Worm (Caenorhabditis elegans) whole organism, mixed stage, embryonic: ENCODE results near the gene F07F6.4.

Source experiments
- M03D4.4 ChIP-seq: sonication (generic microtip); optimal IDR thresholded peaks from 2 replicates; lab custom pipeline; 2017; ENCODE audit warnings: mild to moderate bottlenecking, missing genetic modification characterization, missing compliant biosample characterization
- bed-3 ChIP-seq: fragments of 200-800 bp; sonication (Bioruptor generic); optimal IDR thresholded peaks from 3 replicates; lab custom pipeline; 2018; ENCODE audit warnings: mild to moderate bottlenecking, missing genetic modification characterization, moderate library complexity, missing compliant biosample characterization
- blmp-1 ChIP-seq: fragments of 150-350 bp; optimal IDR thresholded peaks from 2 replicates; lab custom pipeline; 2014; ENCODE audit warnings: missing biosample characterization, missing genetic modification characterization
- ceh-39 ChIP-seq: fragments of 150-350 bp; optimal IDR thresholded peaks from 2 replicates; lab custom pipeline; 2014; ENCODE audit warnings: missing biosample characterization, missing genetic modification characterization
- ceh-83 ChIP-seq: fragments of 200-800 bp; sonication (Bioruptor generic); optimal IDR thresholded peaks from 2 replicates; lab custom pipeline; 2018; ENCODE audit warnings: mild to moderate bottlenecking, missing genetic modification characterization, missing compliant biosample characterization
- ces-1 ChIP-seq: fragments of 150-350 bp; optimal IDR thresholded peaks from 2 replicates; lab custom pipeline; 2014; ENCODE audit warnings: missing biosample characterization, missing genetic modification reagents, missing genetic modification characterization
- cnd-1 ChIP-seq: fragments of 200-800 bp; sonication (Bioruptor generic); optimal IDR thresholded peaks from 2 replicates; lab custom pipeline; 2018; ENCODE audit warnings: mild to moderate bottlenecking, missing genetic modification characterization, missing compliant biosample characterization
- elt-1 ChIP-seq: sonication (generic microtip); optimal IDR thresholded peaks from 2 replicates; lab custom pipeline; 2017; ENCODE audit warnings: missing genetic modification characterization, mild to moderate bottlenecking, missing compliant biosample characterization, antibody characterized with exemption, moderate library complexity, borderline replicate concordance; ENCODE audit not compliant: insufficient read depth
- elt-3 ChIP-seq: fragments of 150-350 bp; optimal IDR thresholded peaks from 2 replicates; lab custom pipeline; 2014; ENCODE audit warnings: missing biosample characterization, missing genetic modification characterization
- flh-1 ChIP-seq: fragments of 200-800 bp; sonication (Bioruptor generic); optimal IDR thresholded peaks from 2 replicates; lab custom pipeline; 2018; ENCODE audit warnings: mild to moderate bottlenecking, missing genetic modification characterization, moderate library complexity, missing compliant biosample characterization
- ham-2 ChIP-seq: fragments of 200-800 bp; sonication (Bioruptor generic); optimal IDR thresholded peaks from 2 replicates; lab custom pipeline; 2018; ENCODE audit warnings: mild to moderate bottlenecking, missing genetic modification characterization, missing compliant biosample characterization
- hlh-1 ChIP-seq: fragments of 150-350 bp; optimal IDR thresholded peaks from 2 replicates; lab custom pipeline; 2014; ENCODE audit warnings: missing biosample characterization, missing genetic modification reagents, missing genetic modification characterization
- lin-13 ChIP-seq: fragments of 150-350 bp; optimal IDR thresholded peaks from 2 replicates; lab custom pipeline; 2014; ENCODE audit warnings: missing biosample characterization, missing genetic modification characterization
- lin-32 ChIP-seq: fragments of 200-800 bp; sonication (Bioruptor generic); optimal IDR thresholded peaks from 2 replicates; lab custom pipeline; 2018; ENCODE audit warnings: mild to moderate bottlenecking, missing genetic modification characterization, missing compliant biosample characterization
- lsy-2 ChIP-seq: fragments of 150-350 bp; optimal IDR thresholded peaks from 2 replicates; lab custom pipeline; 2014; ENCODE audit warnings: missing biosample characterization, missing genetic modification characterization
- mab-5 ChIP-seq: fragments of 150-350 bp; optimal IDR thresholded peaks from 2 replicates; lab custom pipeline; 2014; ENCODE audit warnings: missing biosample characterization, missing genetic modification characterization
- mep-1 ChIP-seq: fragments of 150-350 bp; optimal IDR thresholded peaks from 2 replicates; lab custom pipeline; 2017; ENCODE audit warnings: missing biosample characterization, missing genetic modification reagents, missing genetic modification characterization, inconsistent platforms
- mls-2 ChIP-seq: sonication (generic microtip); optimal IDR thresholded peaks from 2 replicates; lab custom pipeline; 2016; ENCODE audit warnings: mild to moderate bottlenecking, missing genetic modification characterization, moderate library complexity, missing compliant biosample characterization
- nhr-2 ChIP-seq: fragments of 150-350 bp; optimal IDR thresholded peaks from 2 replicates; lab custom pipeline; 2014; ENCODE audit warnings: missing biosample characterization, missing genetic modification characterization
- nhr-237 ChIP-seq: fragments of 150-350 bp; optimal IDR thresholded peaks from 2 replicates; lab custom pipeline; 2014; ENCODE audit warnings: missing biosample characterization, missing genetic modification characterization
- nhr-76 ChIP-seq: sonication (generic microtip); optimal IDR thresholded peaks from 2 replicates; lab custom pipeline; 2017; ENCODE audit warnings: missing biosample characterization, missing genetic modification characterization
- pha-4 ChIP-seq: fragments of 150-350 bp; optimal IDR thresholded peaks from 2 replicates; lab custom pipeline; 2018; ENCODE audit warnings: missing biosample characterization, missing genetic modification reagents, missing genetic modification characterization
- sem-2 ChIP-seq: fragments of 200-800 bp; sonication (Bioruptor generic); optimal IDR thresholded peaks from 2 replicates; lab custom pipeline; 2018; ENCODE audit warnings: mild to moderate bottlenecking, missing genetic modification characterization, missing compliant biosample characterization
- snpc-4 ChIP-seq: fragments of 150-350 bp; optimal IDR thresholded peaks from 2 replicates; lab custom pipeline; 2014; ENCODE audit warnings: missing biosample characterization, missing genetic modification characterization
- sptf-1 ChIP-seq: sonication (generic microtip); optimal IDR thresholded peaks from 2 replicates; lab custom pipeline; 2017; ENCODE audit warnings: mild to moderate bottlenecking, missing genetic modification characterization, moderate library complexity, missing compliant biosample characterization
- tbx-8 ChIP-seq: fragments of 200-800 bp; sonication (Bioruptor generic); optimal IDR thresholded peaks from 2 replicates; lab custom pipeline; 2018; ENCODE audit warnings: mild to moderate bottlenecking, missing genetic modification characterization, moderate library complexity, missing compliant biosample characterization
- unc-120 ChIP-seq: sonication (generic microtip); optimal IDR thresholded peaks from 2 replicates; lab custom pipeline; 2017; ENCODE audit warnings: missing genetic modification characterization, missing compliant biosample characterization; ENCODE audit not compliant: poor library complexity, severe bottlenecking
- unc-39 ChIP-seq: fragments of 150-350 bp; optimal IDR thresholded peaks from 2 replicates; lab custom pipeline; 2014; ENCODE audit warnings: missing biosample characterization, missing genetic modification characterization
- unc-62 ChIP-seq: fragments of 150-350 bp; optimal IDR thresholded peaks from 2 replicates; lab custom pipeline; 2014; ENCODE audit warnings: missing biosample characterization, missing genetic modification reagents, missing genetic modification characterization
- zip-8 ChIP-seq: fragments of 150-350 bp; optimal IDR thresholded peaks from 2 replicates; lab custom pipeline; 2014; ENCODE audit warnings: missing biosample characterization, missing genetic modification characterization
- ztf-11 ChIP-seq: fragments of 150-350 bp; optimal IDR thresholded peaks from 2 replicates; lab custom pipeline; 2014; ENCODE audit warnings: missing biosample characterization, missing genetic modification characterization

F07F6.4 gene

ce11 chrII:5389831-5390323 is 39.5 kb downstream of the F07F6.4 start, which contains the start of gene ndx-6 (continued):
- TF ChIP-seq mls-2 (tag; lab: Kevin White, UChicago): peak; percentile 61
- TF ChIP-seq mep-1 (tag; lab: Kevin White, UChicago): peak; percentile 92
- peak; percentile 82 for TF ChIP-seq pha-4

DNA sequence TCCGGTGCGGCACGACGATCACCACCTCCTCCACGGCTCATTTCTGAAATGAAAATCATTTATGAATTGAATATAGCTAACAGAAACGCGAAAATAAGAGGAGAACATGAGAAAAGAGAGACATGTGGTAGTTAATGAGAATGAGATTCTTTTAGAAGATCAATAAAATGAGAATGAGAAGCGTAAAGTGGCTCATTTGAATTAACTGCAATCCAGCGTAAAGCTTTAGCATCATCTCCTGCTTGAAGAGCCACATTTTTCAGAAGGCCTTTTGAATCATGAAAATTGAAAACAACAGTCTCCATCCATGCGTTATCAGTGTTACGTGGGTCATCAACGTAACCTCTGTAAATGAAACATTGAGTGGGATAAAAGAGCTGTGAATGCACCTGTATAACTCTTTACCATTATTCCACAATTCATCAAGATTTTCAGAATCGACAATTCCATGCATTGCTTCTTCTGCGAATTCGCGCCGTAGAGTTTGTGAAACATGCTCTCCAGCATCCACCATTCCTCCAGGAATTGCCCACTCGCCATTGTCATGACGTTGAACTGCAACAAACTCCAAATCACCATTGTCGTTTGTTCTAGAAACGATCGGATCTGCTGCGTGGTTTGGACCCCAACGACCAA is 40.5 kb downstream of the F07F6.4 start, which contains the start of gene rsp-4:
Gene rsp-4, minus strand, starts transcription at position 51 of the 636 bp plus-strand sequence.
- TF ChIP-seq mab-5 (no peak), flh-1 (GFP tag; lab: Kevin White, UChicago) (no peak), tbx-8 (GFP tag; lab: Kevin White, UChicago) (no peak), unc-62 (GFP tag; lab: Kevin White, UChicago) (no peak), hlh-1 (tag; lab: Kevin White, UChicago) (no peak), zip-8 (tag; lab: Kevin White, UChicago) (no peak), ceh-83 (no peak), elt-1 (tag; lab: Kevin White, UChicago) (no peak), ham-2 (GFP tag; lab: Kevin White, UChicago) (no peak), M03D4.4 (tag; lab: Kevin White, UChicago) (no peak), unc-120 (tag; lab: Kevin White, UChicago) (no peak)

- TF ChIP-seq unc-39 (tag; lab: Kevin White, UChicago) (no peak), elt-1 (tag; lab: Kevin White, UChicago) (no peak), nhr-2 (no peak), unc-120 (tag; lab: Kevin White, UChicago) (no peak), mls-2 (tag; lab: Kevin White, UChicago) (no peak), ceh-83 (no peak), unc-62 (GFP tag; lab: Kevin White, UChicago) (no peak), lin-13 (tag; lab: Kevin White, UChicago) (no peak), nhr-237 (tag; lab: Kevin White, UChicago) (no peak), ces-1 (no peak), sem-2 (GFP tag; lab: Kevin White, UChicago) (no peak), lsy-2 (no peak), blmp-1 (tag; lab: Kevin White, UChicago) (no peak), lin-32 (GFP tag; lab: Kevin White, UChicago) (no peak), cnd-1 (tag; lab: Kevin White, UChicago) (no peak), pha-4 (no peak), snpc-4 (no peak), sptf-1 (tag; lab: Kevin White, UChicago) (no peak), ztf-11 (tag; lab: Kevin White, UChicago) (no peak)
Observed at ce11 chrII:5387217-5387616, 42.2 kb downstream of the F07F6.4 start, which contains the start of gene ccpp-6. Gene ccpp-6, minus strand, starts transcription at chrII:5387317.

- TF ChIP-seq sem-2 (GFP tag; lab: Kevin White, UChicago) (no peak), nhr-76 (tag; lab: Kevin White, UChicago) (no peak), bed-3 (GFP tag; lab: Kevin White, UChicago) (no peak), pha-4 (no peak), snpc-4 (no peak), ceh-39 (tag; lab: Kevin White, UChicago) (no peak), zip-8 (tag; lab: Kevin White, UChicago) (no peak), ham-2 (GFP tag; lab: Kevin White, UChicago) (no peak), nhr-2 (no peak), mab-5 (no peak), unc-120 (tag; lab: Kevin White, UChicago) (no peak), ztf-11 (tag; lab: Kevin White, UChicago) (no peak)
Observed at ce11 chrII:5384282-5384681, 45.1 kb downstream of the F07F6.4 start.

DNA sequence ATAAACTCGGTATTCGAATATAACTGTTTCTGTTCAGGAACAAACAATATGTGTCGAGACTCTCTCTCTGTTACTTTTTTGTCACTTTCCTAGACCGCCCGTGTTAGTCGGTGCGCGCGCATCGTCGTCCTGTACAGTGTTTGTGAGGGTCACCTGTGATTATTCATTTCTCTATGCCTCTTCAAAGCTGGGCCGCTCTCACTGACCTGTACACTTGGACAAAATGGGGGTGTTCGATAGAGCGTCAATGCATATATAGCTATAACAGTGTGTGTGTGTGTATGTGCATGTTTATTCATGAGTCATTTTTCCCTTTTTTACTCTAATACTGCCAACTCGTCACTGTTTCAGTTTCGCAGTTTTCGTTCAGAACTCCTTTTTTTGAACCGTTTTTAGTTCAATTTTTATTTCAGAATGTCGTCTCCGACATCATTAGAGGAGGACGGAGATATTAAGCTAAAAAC is 49.7 kb downstream of the F07F6.4 start, which contains the start of gene pkc-3:
Gene pkc-3, plus strand, starts transcription at position 414 of the 464 bp plus-strand sequence.
- TF ChIP-seq snpc-4: no peak
- no peak for TF ChIP-seq elt-1 (tag; lab: Kevin White, UChicago)
- TF ChIP-seq nhr-237 (tag; lab: Kevin White, UChicago): peak; percentile 32
- TF ChIP-seq ham-2 (GFP tag; lab: Kevin White, UChicago): peak; percentile 57
- no peak for TF ChIP-seq hlh-1 (tag; lab: Kevin White, UChicago)
- peak; percentile 2 for TF ChIP-seq lsy-2
- peak; percentile 20 for TF ChIP-seq sptf-1 (tag; lab: Kevin White, UChicago)
- TF ChIP-seq mep-1 (tag; lab: Kevin White, UChicago): peak; percentile 47
- TF ChIP-seq elt-3 (tag; lab: Kevin White, UChicago): no peak
- TF ChIP-seq cnd-1 (tag; lab: Kevin White, UChicago): peak; percentile 24
- TF ChIP-seq nhr-2: peak; percentile 90
